Fruit fly (Drosophila melanogaster): ENCODE results near the gene gzl.
A peak's percentile ranks its signal among the peaks of the same experiment; 100 is the strongest.

Gene gzl

DNA sequence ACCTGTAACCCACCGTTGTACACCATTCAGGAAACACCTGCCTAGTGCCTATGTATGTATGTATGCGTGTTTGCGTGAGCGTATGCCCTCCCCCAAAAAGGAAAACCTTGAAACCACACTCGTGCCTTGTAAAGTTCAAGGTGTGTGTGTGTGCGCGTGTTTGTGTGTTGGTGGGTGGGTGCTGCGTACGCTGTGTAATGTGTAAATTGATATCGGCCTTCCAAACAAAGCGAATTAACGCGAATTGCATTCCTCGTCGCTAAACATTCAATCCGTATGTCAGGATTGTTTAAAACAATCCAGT, 704 bp downstream of the gzl start (continued):
- TF ChIP-seq C15 (GFP tag; IDR thresholded peaks at IDR 0.05) (no peak), mirr (GFP tag; optimal IDR thresholded peaks at IDR 0.05) (peak; percentile 41), bsh (GFP tag; optimal IDR thresholded peaks at IDR 0.05) (no peak), h (optimal IDR thresholded peaks at IDR 0.05) (no peak), org-1 (GFP tag; optimal IDR thresholded peaks at IDR 0.05) (no peak), CG4360 (GFP tag; IDR thresholded peaks at IDR 0.05) (no peak), en (GFP tag; optimal IDR thresholded peaks at IDR 0.05) (no peak), Fer1 (GFP tag; optimal IDR thresholded peaks at IDR 0.05) (no peak), caup (GFP tag; optimal IDR thresholded peaks at IDR 0.05; ENCODE audit: severe bottlenecking) (no peak), NK7.1 (GFP tag; optimal IDR thresholded peaks at IDR 0.05) (no peak), CG10209 (GFP tag; optimal IDR thresholded peaks at IDR 0.05) (no peak), Sry-β (GFP tag; optimal IDR thresholded peaks at IDR 0.05) (no peak), tio (GFP tag; optimal IDR thresholded peaks at IDR 0.05) (no peak), CG10565 (GFP tag; optimal IDR thresholded peaks at IDR 0.05) (no peak), CG17385 (GFP tag; optimal IDR thresholded peaks at IDR 0.05) (no peak), MESR4 (GFP tag; optimal IDR thresholded peaks at IDR 0.05) (no peak), CG3838 (GFP tag; optimal IDR thresholded peaks at IDR 0.05) (no peak), CG12236 (GFP tag; optimal IDR thresholded peaks at IDR 0.05) (no peak), Blimp-1 (GFP tag; optimal IDR thresholded peaks at IDR 0.05) (no peak), Drgx (GFP tag; IDR thresholded peaks at IDR 0.05) (no peak), zfh2 (GFP tag; optimal IDR thresholded peaks at IDR 0.05) (no peak), Ada2b (GFP tag; IDR thresholded peaks at IDR 0.05) (no peak), CG8478 (optimal IDR thresholded peaks at IDR 0.05) (peak; percentile 48), CG4404 (GFP tag; IDR thresholded peaks at IDR 0.05) (no peak), CG7745 (tag; optimal IDR thresholded peaks at IDR 0.05) (no peak), ftz-f1 (GFP tag; optimal IDR thresholded peaks at IDR 0.05) (peak; percentile 89), bbx (GFP tag; IDR thresholded peaks at IDR 0.05; ENCODE audit: partially characterized antibody) (0 out of 2 replicates have a peak, but pooled peaks have one; percentile 32), cg (GFP tag; optimal IDR thresholded peaks at IDR 0.05) (peak; percentile 86), CG13894 (tag; optimal IDR thresholded peaks at IDR 0.05) (no peak), sd (tag; optimal IDR thresholded peaks at IDR 0.05) (no peak), tap (tag; optimal IDR thresholded peaks at IDR 0.05) (no peak), Poxn (GFP tag; IDR thresholded peaks at IDR 0.05) (no peak), ttk (GFP tag; IDR thresholded peaks at IDR 0.05) (no peak), CG15479 (GFP tag; optimal IDR thresholded peaks at IDR 0.05) (peak; percentile 11), CG8359 (GFP tag; optimal IDR thresholded peaks at IDR 0.05; ENCODE audit: borderline replicate concordance) (no peak), Atf-2 (GFP tag; optimal IDR thresholded peaks at IDR 0.05) (no peak), sr (GFP tag; IDR thresholded peaks at IDR 0.05) (peak; percentile 47; the same call in 1 of the 3 replicates), gfzf (GFP tag; optimal IDR thresholded peaks at IDR 0.05) (no peak), CG9609 (GFP tag; optimal IDR thresholded peaks at IDR 0.05) (no peak), CG1602 (GFP tag; optimal IDR thresholded peaks at IDR 0.05) (no peak), Adf1 (GFP tag; IDR thresholded peaks at IDR 0.05) (0 out of 2 replicates have a peak, but pooled peaks have one; percentile 1), gem (tag; optimal IDR thresholded peaks at IDR 0.05) (no peak), CG11696 (GFP tag; IDR thresholded peaks at IDR 0.05) (no peak), Med (GFP tag) (no peak), az2 (GFP tag; optimal IDR thresholded peaks at IDR 0.05) (no peak), Hand (GFP tag; optimal IDR thresholded peaks at IDR 0.05) (no peak), croc (GFP tag; conservative IDR thresholded peaks at IDR 0.05) (no peak), maf-S (GFP tag; optimal IDR thresholded peaks at IDR 0.05) (no peak), CG6689 (GFP tag; IDR thresholded peaks at IDR 0.05) (no peak), stc (GFP tag; IDR thresholded peaks at IDR 0.05) (no peak), CG10431 (GFP tag; optimal IDR thresholded peaks at IDR 0.05) (no peak), pho (GFP tag; optimal IDR thresholded peaks at IDR 0.05) (no peak), sug (tag; optimal IDR thresholded peaks at IDR 0.05) (peak; percentile 13)
